Worm (Caenorhabditis elegans): Measurements from ENCODE around the gene M142.5.

Gene M142.5

ce11 chrIII:10930850-10931249, at the start of gene M142.5:
Gene M142.5, plus strand, starts transcription at chrIII:10931201.
- TF ChIP-seq unc-39 (tag; optimal IDR thresholded peaks at IDR 0.05) (no peak), nfya-1 (tag; optimal IDR thresholded peaks at IDR 0.05; ENCODE audit: insufficient read depth) (peak; percentile 18), lin-39 (tag; optimal IDR thresholded peaks at IDR 0.05) (peak; percentile 27), sea-2 (GFP tag; optimal IDR thresholded peaks at IDR 0.05) (no peak), lin-15B (tag; optimal IDR thresholded peaks at IDR 0.05) (peak; percentile 73), eor-1 (tag; optimal IDR thresholded peaks at IDR 0.05) (no peak), egl-27 (tag; optimal IDR thresholded peaks at IDR 0.05) (no peak), R02D3.7 (tag; optimal IDR thresholded peaks at IDR 0.05) (no peak), ztf-11 (tag; optimal IDR thresholded peaks at IDR 0.05) (no peak)

ce11 chrIII:10881462-10881861, 49.5 kb upstream of the M142.5 start, which contains the start of gene athp-1:
Gene athp-1, plus strand, starts transcription at chrIII:10881766.
- TF ChIP-seq pha-4 (tag; optimal IDR thresholded peaks at IDR 0.05): no peak
- TF ChIP-seq mdl-1 (tag; optimal IDR thresholded peaks at IDR 0.05): no peak
- TF ChIP-seq skn-1 (tag; optimal IDR thresholded peaks at IDR 0.05): no peak
- no peak for TF ChIP-seq mml-1 (tag; optimal IDR thresholded peaks at IDR 0.05)
- TF ChIP-seq nhr-67 (tag; optimal IDR thresholded peaks at IDR 0.05): no peak
- no peak for TF ChIP-seq zag-1 (tag; optimal IDR thresholded peaks at IDR 0.05)
- no peak for TF ChIP-seq unc-39 (tag; optimal IDR thresholded peaks at IDR 0.05)
- no peak for TF ChIP-seq lsy-12 (tag; optimal IDR thresholded peaks at IDR 0.05)
- no peak for TF ChIP-seq elt-3 (tag; optimal IDR thresholded peaks at IDR 0.05)
- no peak for TF ChIP-seq ceh-9 (tag; optimal IDR thresholded peaks at IDR 0.05)
- no peak for TF ChIP-seq ama-1 (optimal IDR thresholded peaks at IDR 0.05)
- no peak for TF ChIP-seq snpc-4 (tag; optimal IDR thresholded peaks at IDR 0.05)
- no peak for TF ChIP-seq nhr-25 (tag; optimal IDR thresholded peaks at IDR 0.05)
- no peak for TF ChIP-seq nhr-76 (tag; optimal IDR thresholded peaks at IDR 0.05)
- TF ChIP-seq unc-62 (GFP tag; optimal IDR thresholded peaks at IDR 0.05): no peak
- no peak for TF ChIP-seq fos-1 (tag; optimal IDR thresholded peaks at IDR 0.05)
- no peak for TF ChIP-seq ztf-4 (tag; optimal IDR thresholded peaks at IDR 0.05)
- TF ChIP-seq nhr-237 (tag; optimal IDR thresholded peaks at IDR 0.05): no peak
- no peak for TF ChIP-seq nhr-43 (tag; optimal IDR thresholded peaks at IDR 0.05; ENCODE audit: poor library complexity, severe bottlenecking)

- TF ChIP-seq fkh-10 (GFP tag; optimal IDR thresholded peaks at IDR 0.05) (no peak), pqm-1 (tag; optimal IDR thresholded peaks at IDR 0.05) (peak; percentile 5), tbx-2 (tag; optimal IDR thresholded peaks at IDR 0.05) (no peak), nfya-1 (tag; optimal IDR thresholded peaks at IDR 0.05; ENCODE audit: insufficient read depth) (peak; percentile 77), R02D3.7 (tag; optimal IDR thresholded peaks at IDR 0.05) (peak; percentile 6), nhr-25 (tag; optimal IDR thresholded peaks at IDR 0.05) (peak; percentile 28), fkh-2 (tag; optimal IDR thresholded peaks at IDR 0.05) (no peak), lin-15B (tag; optimal IDR thresholded peaks at IDR 0.05) (peak; percentile 90), nhr-23 (tag; optimal IDR thresholded peaks at IDR 0.05) (peak; percentile 59), ZK546.5 (tag; optimal IDR thresholded peaks at IDR 0.05) (no peak), jun-1 (tag; optimal IDR thresholded peaks at IDR 0.05) (no peak), hmg-11 (tag; optimal IDR thresholded peaks at IDR 0.05) (peak; percentile 43), egl-5 (tag; optimal IDR thresholded peaks at IDR 0.05) (peak; percentile 40), snpc-4 (tag; optimal IDR thresholded peaks at IDR 0.05) (peak; percentile 46), pha-4 (tag; optimal IDR thresholded peaks at IDR 0.05) (peak; percentile 78), lin-39 (tag; optimal IDR thresholded peaks at IDR 0.05) (peak; percentile 3)
Measured at ce11 chrIII:10881996-10882395, 49.0 kb upstream of the M142.5 start.

ce11 chrIII:10888824-10889223, 42.2 kb upstream of the M142.5 start:
- no peak for TF ChIP-seq ztf-11 (tag; optimal IDR thresholded peaks at IDR 0.05)
- TF ChIP-seq nhr-67 (tag; optimal IDR thresholded peaks at IDR 0.05): no peak
- no peak for TF ChIP-seq ZK546.5 (tag; optimal IDR thresholded peaks at IDR 0.05)
- TF ChIP-seq ztf-4 (tag; optimal IDR thresholded peaks at IDR 0.05): no peak
- TF ChIP-seq nhr-25 (tag; optimal IDR thresholded peaks at IDR 0.05): no peak
- TF ChIP-seq fos-1 (tag; optimal IDR thresholded peaks at IDR 0.05): no peak
- TF ChIP-seq pqm-1 (tag; optimal IDR thresholded peaks at IDR 0.05): no peak
- no peak for TF ChIP-seq elt-3 (tag; optimal IDR thresholded peaks at IDR 0.05)
- no peak for TF ChIP-seq nfya-1 (tag; optimal IDR thresholded peaks at IDR 0.05; ENCODE audit: insufficient read depth)

All from whole organism, L3 larva.